Comparison of ENCODE assay signal across 3 worm cellular contexts in the genomic region with DNA sequence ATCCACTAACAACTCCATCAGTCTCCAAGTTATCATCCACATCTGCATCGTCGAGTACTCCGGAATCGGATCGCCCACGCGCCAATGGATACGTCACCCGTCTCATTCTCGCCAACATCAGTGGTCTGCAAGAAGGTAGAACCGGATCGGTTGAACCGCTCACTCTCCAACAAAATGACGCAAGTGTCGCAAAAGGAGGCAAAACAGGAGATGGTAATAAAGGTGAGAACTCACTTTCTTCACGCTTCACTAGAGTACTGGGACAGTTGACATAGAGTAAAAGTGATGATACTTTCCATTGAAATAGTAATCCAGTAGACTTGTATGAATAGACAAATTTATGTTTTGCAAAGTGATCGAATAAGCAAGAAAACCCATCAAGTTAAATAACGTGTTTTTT.
TF ChIP-seq lines count a peak whose summit lies in the region.

No protein-coding gene starts in this region.

TF ChIP-seq in whole organism, L1 larva, 84 proteins besides CTCF, POLR2A, EP300 and RAD21:
- TF ChIP-seq nhr-19 (GFP tag; conservative IDR thresholded peaks at IDR 0.05; lab: Robert Waterston, UW): no peak
- TF ChIP-seq rnt-1 (tag; optimal IDR thresholded peaks at IDR 0.05; lab: Kevin White, UChicago): no peak
- no peak for TF ChIP-seq lin-14 (GFP tag; optimal IDR thresholded peaks at IDR 0.05; lab: Kevin White, UChicago)
- TF ChIP-seq blmp-1 (tag; optimal IDR thresholded peaks at IDR 0.05; lab: Kevin White, UChicago): peak; percentile 31
- TF ChIP-seq nhr-85 (tag; lab: Kevin White, UChicago): peak; percentile 52
- TF ChIP-seq lir-3 (tag; optimal IDR thresholded peaks at IDR 0.05; lab: Kevin White, UChicago; ENCODE audit: poor library complexity): no peak
- TF ChIP-seq sup-37 (GFP tag; optimal IDR thresholded peaks at IDR 0.05; lab: Kevin White, UChicago): no peak
- no peak for TF ChIP-seq zag-1 (tag; optimal IDR thresholded peaks at IDR 0.05; lab: Kevin White, UChicago)
- TF ChIP-seq nhr-12 (tag; optimal IDR thresholded peaks at IDR 0.05; lab: Kevin White, UChicago): no peak
- TF ChIP-seq tlp-1 (tag; optimal IDR thresholded peaks at IDR 0.05; lab: Kevin White, UChicago): no peak
- no peak for TF ChIP-seq egl-13 (tag; optimal IDR thresholded peaks at IDR 0.05; lab: Kevin White, UChicago)

TF ChIP-seq in whole organism, L2 larva, 48 proteins besides CTCF, POLR2A, EP300 and RAD21:
- TF ChIP-seq egl-27 (tag; optimal IDR thresholded peaks at IDR 0.05; lab: Kevin White, UChicago) (no peak), nhr-21 (tag; optimal IDR thresholded peaks at IDR 0.05; lab: Kevin White, UChicago) (peak; percentile 9), unc-39 (tag; optimal IDR thresholded peaks at IDR 0.05; lab: Kevin White, UChicago) (no peak), gmeb-1 (tag; optimal IDR thresholded peaks at IDR 0.05; lab: Kevin White, UChicago) (no peak), nhr-25 (tag; optimal IDR thresholded peaks at IDR 0.05; lab: Kevin White, UChicago) (no peak), snpc-4 (tag; optimal IDR thresholded peaks at IDR 0.05; lab: Kevin White, UChicago) (no peak)

TF ChIP-seq in whole organism, young adult, 124 proteins besides CTCF, POLR2A, EP300 and RAD21:
- no peak for TF ChIP-seq fkh-3 (tag; optimal IDR thresholded peaks at IDR 0.05; lab: Kevin White, UChicago)
- TF ChIP-seq nhr-120 (GFP tag; IDR thresholded peaks at IDR 0.05; lab: Robert Waterston, UW): 0 out of 2 replicates have a peak, but pooled peaks have one; percentile 78
- TF ChIP-seq aptf-2 (GFP tag; conservative IDR thresholded peaks at IDR 0.05; lab: Robert Waterston, UW): no peak
